Fruit fly (Drosophila melanogaster) whole organism, embryonic: ENCODE data around the gene dgrn.
A peak's percentile ranks its signal among the peaks of the same experiment; 100 is the strongest.

ENCODE experiments used
- ATbp ChIP-seq: fragments of 200-800 bp; sonication (Bioruptor generic); optimal IDR thresholded peaks from 2 replicates; lab custom pipeline; 2017; ENCODE audit warnings: missing biosample characterization, mild to moderate bottlenecking, missing genetic modification characterization, missing genetic modification reagents
- Bdp1 ChIP-seq: fragments of 200-800 bp; sonication (Bioruptor generic); optimal IDR thresholded peaks from 3 replicates; lab custom pipeline; 2016; ENCODE audit warnings: missing biosample characterization, missing genetic modification characterization
- CG10654 ChIP-seq: fragments of 200-800 bp; sonication (Bioruptor generic); optimal IDR thresholded peaks from 2 replicates; lab custom pipeline; 2016; ENCODE audit warnings: missing biosample characterization, missing genetic modification characterization
- CG12071 ChIP-seq: fragments of 200-800 bp; sonication (Bioruptor generic); optimal IDR thresholded peaks from 3 replicates; lab custom pipeline; 2018; ENCODE audit warnings: missing biosample characterization, mild to moderate bottlenecking, missing genetic modification characterization
- CG12236 ChIP-seq: fragments of 200-800 bp; sonication (Bioruptor generic); optimal IDR thresholded peaks from 2 replicates; lab custom pipeline; 2016; ENCODE audit warnings: missing biosample characterization, missing genetic modification characterization
- CG12942 ChIP-seq: fragments of 200-800 bp; sonication (Bioruptor generic); optimal IDR thresholded peaks from 3 replicates; lab custom pipeline; 2016; ENCODE audit warnings: missing biosample characterization, missing genetic modification characterization
- CG13624 ChIP-seq: fragments of 200-800 bp; sonication (Bioruptor generic); optimal IDR thresholded peaks from 2 replicates; lab custom pipeline; 2016; ENCODE audit warnings: missing biosample characterization, missing genetic modification characterization
- CG14667 ChIP-seq: fragments of 200-800 bp; sonication (Bioruptor generic); IDR thresholded peaks from 2 replicates; pipeline ENCODE4 v1.3.6; 2022; ENCODE audit warnings: missing biosample characterization, missing genetic modification characterization
- CG14710 ChIP-seq: fragments of 200-800 bp; sonication (Bioruptor generic); optimal IDR thresholded peaks from 3 replicates; lab custom pipeline; 2019; ENCODE audit warnings: missing biosample characterization, mild to moderate bottlenecking, missing genetic modification characterization, moderate library complexity
- CG14965 ChIP-seq: fragments of 200-800 bp; sonication (Bioruptor generic); optimal IDR thresholded peaks from 2 replicates; lab custom pipeline; 2016; ENCODE audit warnings: missing biosample characterization, missing genetic modification characterization, borderline replicate concordance
- CG1603 ChIP-seq: fragments of 200-800 bp; sonication (Bioruptor generic); optimal IDR thresholded peaks from 2 replicates; lab custom pipeline; 2019; ENCODE audit warnings: missing biosample characterization, mild to moderate bottlenecking, missing genetic modification characterization, moderate library complexity
- CG17328 ChIP-seq: fragments of 200-800 bp; sonication (Bioruptor generic); IDR thresholded peaks from 2 replicates; pipeline ENCODE4 v1.3.6; 2022; ENCODE audit warnings: missing biosample characterization, missing genetic modification characterization
- CG17568 ChIP-seq: fragments of 200-800 bp; sonication (Bioruptor generic); optimal IDR thresholded peaks from 2 replicates; lab custom pipeline; 2018; ENCODE audit warnings: missing biosample characterization, mild to moderate bottlenecking, missing genetic modification characterization, moderate library complexity
- CG18011 ChIP-seq: fragments of 200-800 bp; sonication (Bioruptor generic); optimal IDR thresholded peaks from 2 replicates; lab custom pipeline; 2017; ENCODE audit warnings: missing biosample characterization, missing genetic modification characterization, mild to moderate bottlenecking, moderate library complexity, missing genotype
- CG2116 ChIP-seq: fragments of 200-800 bp; sonication (Bioruptor generic); optimal IDR thresholded peaks from 3 replicates; lab custom pipeline; 2018; ENCODE audit warnings: missing biosample characterization, mild to moderate bottlenecking, missing genetic modification characterization
- CG2120 ChIP-seq: fragments of 200-800 bp; sonication (Bioruptor generic); optimal IDR thresholded peaks from 3 replicates; lab custom pipeline; 2016; ENCODE audit warnings: missing biosample characterization, missing genetic modification characterization
- CG4360 ChIP-seq: fragments of 200-800 bp; sonication (Bioruptor generic); IDR thresholded peaks from 2 replicates; pipeline ENCODE4 v1.3.6; 2022; ENCODE audit warnings: missing biosample characterization, missing genetic modification characterization
- CG4404 ChIP-seq: fragments of 200-800 bp; sonication (Bioruptor generic); IDR thresholded peaks from 2 replicates; pipeline ENCODE4 v1.3.6; 2022; ENCODE audit warnings: missing biosample characterization, missing genetic modification characterization
- CG5245 ChIP-seq: fragments of 200-800 bp; sonication (Bioruptor generic); optimal IDR thresholded peaks from 3 replicates; lab custom pipeline; 2016; ENCODE audit warnings: missing biosample characterization, missing genetic modification characterization
- CG6689 ChIP-seq: fragments of 200-800 bp; sonication (Bioruptor generic); IDR thresholded peaks from 2 replicates; pipeline ENCODE4 v1.3.6; 2022; ENCODE audit warnings: missing biosample characterization, missing genetic modification characterization
- CG9932 ChIP-seq: fragments of 200-800 bp; sonication (Bioruptor generic); IDR thresholded peaks from 2 replicates; pipeline ENCODE4 v1.3.6; 2022; ENCODE audit warnings: missing biosample characterization, missing genetic modification characterization
- CHES-1-like ChIP-seq: fragments of 200-800 bp; sonication (Bioruptor generic); optimal IDR thresholded peaks from 2 replicates; lab custom pipeline; 2016; ENCODE audit warnings: missing biosample characterization, missing genetic modification characterization
- CoRest ChIP-seq: fragments of 200-800 bp; sonication (Bioruptor generic); optimal IDR thresholded peaks from 3 replicates; lab custom pipeline; 2018; ENCODE audit warnings: missing biosample characterization, mild to moderate bottlenecking, missing genetic modification characterization, moderate library complexity
- CrebB ChIP-seq: fragments of 200-800 bp; sonication (Bioruptor generic); optimal IDR thresholded peaks from 3 replicates; lab custom pipeline; 2018; ENCODE audit warnings: missing biosample characterization, mild to moderate bottlenecking, missing genetic modification characterization
- Hr3 ChIP-seq: fragments of 200-800 bp; sonication (Bioruptor generic); optimal IDR thresholded peaks from 3 replicates; lab custom pipeline; 2016; ENCODE audit warnings: missing biosample characterization, missing genetic modification characterization
- MBD-R2 ChIP-seq: fragments of 200-800 bp; sonication (Bioruptor generic); IDR thresholded peaks from 2 replicates; pipeline ENCODE4 v1.3.6; 2022; ENCODE audit warnings: missing biosample characterization, missing genetic modification characterization
- Vsx1 ChIP-seq: fragments of 200-800 bp; sonication (Bioruptor generic); optimal IDR thresholded peaks from 2 replicates; lab custom pipeline; 2017; ENCODE audit warnings: missing biosample characterization, mild to moderate bottlenecking, missing genetic modification characterization, missing genetic modification reagents
- Xbp1 ChIP-seq: fragments of 200-800 bp; sonication (Bioruptor generic); optimal IDR thresholded peaks from 3 replicates; lab custom pipeline; 2016; ENCODE audit warnings: missing biosample characterization, mild to moderate bottlenecking, missing genetic modification characterization
- ab ChIP-seq: fragments of 200-800 bp; sonication (Bioruptor generic); optimal IDR thresholded peaks from 2 replicates; lab custom pipeline; 2016; ENCODE audit warnings: missing biosample characterization, missing genetic modification characterization
- caup ChIP-seq: fragments of 200-800 bp; sonication (Bioruptor generic); optimal IDR thresholded peaks from 3 replicates; lab custom pipeline; 2017; ENCODE audit warnings: missing biosample characterization, mild to moderate bottlenecking, missing genetic modification characterization, moderate library complexity; ENCODE audit not compliant: severe bottlenecking
- dan ChIP-seq: fragments of 200-800 bp; sonication (Bioruptor generic); IDR thresholded peaks from 2 replicates; pipeline ENCODE4 v1.3.6; 2022; ENCODE audit warnings: missing biosample characterization, missing genetic modification characterization
- dm ChIP-seq: fragments of 200-800 bp; sonication (Bioruptor generic); optimal IDR thresholded peaks from 3 replicates; lab custom pipeline; 2016; ENCODE audit warnings: missing biosample characterization, missing genetic modification characterization
- dmrt11E ChIP-seq: fragments of 200-800 bp; sonication (Bioruptor generic); optimal IDR thresholded peaks from 3 replicates; lab custom pipeline; 2018; ENCODE audit warnings: missing biosample characterization, mild to moderate bottlenecking, missing genetic modification characterization, moderate library complexity
- fd102C ChIP-seq: fragments of 200-800 bp; sonication (Bioruptor generic); optimal IDR thresholded peaks from 2 replicates; lab custom pipeline; 2018; ENCODE audit warnings: missing biosample characterization, mild to moderate bottlenecking, missing genetic modification characterization, moderate library complexity
- gce ChIP-seq: fragments of 200-800 bp; sonication (Bioruptor generic); IDR thresholded peaks from 3 replicates; pipeline ENCODE4 v1.3.6; 2022; ENCODE audit warnings: missing biosample characterization, missing genetic modification characterization
- gem ChIP-seq: fragments of 200-800 bp; sonication (Bioruptor generic); optimal IDR thresholded peaks from 2 replicates; lab custom pipeline; 2019; ENCODE audit warnings: missing biosample characterization, mild to moderate bottlenecking, missing genetic modification characterization, moderate library complexity
- gfzf ChIP-seq: fragments of 200-800 bp; sonication (Bioruptor generic); optimal IDR thresholded peaks from 2 replicates; lab custom pipeline; 2016; ENCODE audit warnings: missing biosample characterization, mild to moderate bottlenecking, missing genetic modification characterization, moderate library complexity
- hbn ChIP-seq: fragments of 200-800 bp; sonication (Bioruptor generic); IDR thresholded peaks from 2 replicates; pipeline ENCODE4 v1.3.6; 2022; ENCODE audit warnings: missing biosample characterization, missing genetic modification characterization; ENCODE audit not compliant: partially characterized antibody
- knrl ChIP-seq: fragments of 200-800 bp; sonication (Bioruptor generic); IDR thresholded peaks from 3 replicates; pipeline ENCODE4 v1.3.6; 2022; ENCODE audit warnings: missing biosample characterization, missing genetic modification characterization; ENCODE audit not compliant: partially characterized antibody
- lov ChIP-seq, 2 experiments: fragments of 200-800 bp in 1 of 2; fragments of >200 bp in 1 of 2; sonication (Bioruptor generic) in 1 of 2; IDR thresholded peaks in 1 of 2; optimal IDR thresholded peaks in 1 of 2; 2 replicates in 1 of 2; 3 replicates in 1 of 2; pipeline versions ENCODE4 v1.3.6 to Lab custom; 2017 to 2022; ENCODE audit warnings: missing biosample characterization in 1 of 2, missing genetic modification characterization in 1 of 2
- maf-S ChIP-seq: fragments of 200-800 bp; sonication (Bioruptor generic); optimal IDR thresholded peaks from 2 replicates; lab custom pipeline; 2016; ENCODE audit warnings: missing biosample characterization, missing genetic modification characterization
- mirr ChIP-seq: fragments of 200-800 bp; sonication (Bioruptor generic); optimal IDR thresholded peaks from 3 replicates; lab custom pipeline; 2018; ENCODE audit warnings: missing biosample characterization, mild to moderate bottlenecking, missing genetic modification characterization
- p53 ChIP-seq: fragments of 200-800 bp; sonication (Bioruptor generic); optimal IDR thresholded peaks from 2 replicates; lab custom pipeline; 2016; ENCODE audit warnings: missing biosample characterization, missing genetic modification characterization
- sd ChIP-seq: fragments of 200-800 bp; sonication (Bioruptor generic); optimal IDR thresholded peaks from 3 replicates; lab custom pipeline; 2018; ENCODE audit warnings: missing biosample characterization, mild to moderate bottlenecking, missing genetic modification characterization, moderate library complexity
- sisA ChIP-seq: fragments of 200-800 bp; sonication (Bioruptor generic); IDR thresholded peaks from 2 replicates; pipeline ENCODE4 v1.3.6; 2022; ENCODE audit warnings: missing biosample characterization, missing genetic modification characterization
- slou ChIP-seq: fragments of 200-800 bp; sonication (Bioruptor generic); optimal IDR thresholded peaks from 3 replicates; lab custom pipeline; 2016; ENCODE audit warnings: missing biosample characterization, missing genetic modification characterization
- tio ChIP-seq: fragments of 200-800 bp; sonication (Bioruptor generic); optimal IDR thresholded peaks from 2 replicates; lab custom pipeline; 2017; ENCODE audit warnings: missing biosample characterization, missing genetic modification characterization, inconsistent platforms
- vfl ChIP-seq: fragments of 200-800 bp; sonication (Bioruptor generic); optimal IDR thresholded peaks from 2 replicates; lab custom pipeline; 2016; ENCODE audit warnings: missing biosample characterization, missing genetic modification characterization
- wek ChIP-seq: fragments of 200-800 bp; sonication (Bioruptor generic); optimal IDR thresholded peaks from 3 replicates; lab custom pipeline; 2018; ENCODE audit warnings: missing biosample characterization, mild to moderate bottlenecking, missing genetic modification characterization, moderate library complexity
- zen2 ChIP-seq: fragments of 200-800 bp; sonication (Bioruptor generic); IDR thresholded peaks from 3 replicates; pipeline ENCODE4 v1.3.6; 2022; ENCODE audit warnings: missing biosample characterization, missing genetic modification characterization; ENCODE audit not compliant: partially characterized antibody

Gene dgrn

DNA sequence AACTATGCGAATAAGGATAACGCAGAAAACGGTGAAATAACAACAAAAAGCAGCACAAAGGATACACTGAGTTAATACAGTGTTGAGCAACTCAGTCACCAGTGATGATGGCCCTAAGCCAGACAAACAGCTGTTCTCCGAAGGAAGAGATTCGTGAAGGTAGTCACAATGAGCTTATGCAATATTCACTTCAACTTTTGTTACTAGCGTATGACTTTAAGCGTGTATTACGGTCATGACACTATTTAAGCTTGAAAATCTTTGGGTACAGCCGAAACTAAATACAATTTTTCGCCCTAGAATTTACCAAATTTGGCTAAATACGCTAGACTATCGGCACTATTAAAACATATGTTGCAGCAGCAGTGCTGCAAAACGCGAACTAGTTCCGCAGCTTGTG lies 31.8 kb downstream of the dgrn start, which contains the start of the genes disp and ECSIT (continued):
- TF ChIP-seq CG12071 (GFP tag; lab: Kevin White, UChicago) = no peak
- no peak for TF ChIP-seq gce
- no peak for TF ChIP-seq CG18011
- TF ChIP-seq CG17568 (GFP tag; lab: Kevin White, UChicago) = no peak
- TF ChIP-seq zen2 = no peak
- TF ChIP-seq vfl = peak; percentile 27
- TF ChIP-seq ATbp (GFP tag; lab: Kevin White, UChicago) = no peak
- TF ChIP-seq mirr = peak; percentile 15
- peak; percentile 39 for TF ChIP-seq hbn
- no peak for TF ChIP-seq p53 (GFP tag; lab: Kevin White, UChicago)
- no peak for TF ChIP-seq CG14965
- no peak for TF ChIP-seq CG14667 (GFP tag; lab: Robert Waterston, UW)
- TF ChIP-seq CG5245 (GFP tag; lab: Kevin White, UChicago) = no peak
- peak; percentile 64 for TF ChIP-seq dm
- peak; percentile 27 for TF ChIP-seq CHES-1-like (GFP tag; lab: Kevin White, UChicago)
- no peak for TF ChIP-seq CG12942
- peak; percentile 38 for TF ChIP-seq dmrt11E (tag; lab: Kevin White, UChicago)
- no peak for TF ChIP-seq lov (optimal IDR thresholded peaks at IDR 0.05; lab: Kevin White, UChicago)
- no peak for TF ChIP-seq lov (GFP tag; IDR thresholded peaks at IDR 0.05; lab: Robert Waterston, UW)
- peak; percentile 43 for TF ChIP-seq CG13624 (GFP tag; lab: Kevin White, UChicago)
- TF ChIP-seq sisA = no peak
- peak; percentile 67 for TF ChIP-seq CG2116 (GFP tag; lab: Kevin White, UChicago)
- TF ChIP-seq Xbp1 (GFP tag; lab: Kevin White, UChicago) = peak; percentile 33
- TF ChIP-seq ab = peak; percentile 3
- TF ChIP-seq CG17328 = no peak
- TF ChIP-seq CG4360 = peak; percentile 67
- no peak for TF ChIP-seq slou
- no peak for TF ChIP-seq wek (GFP tag; lab: Kevin White, UChicago)
- TF ChIP-seq CG2120 (GFP tag; lab: Kevin White, UChicago) = peak; percentile 59
- TF ChIP-seq Vsx1 (GFP tag; lab: Kevin White, UChicago) = no peak
- TF ChIP-seq Bdp1 = peak; percentile 19
- TF ChIP-seq CG4404 (GFP tag; lab: Robert Waterston, UW) = peak; percentile 42; the same call in 1 of the 2 replicates
- no peak for TF ChIP-seq CrebB (tag; lab: Kevin White, UChicago)
- peak; percentile 48; the same call in 1 of the 2 replicates for TF ChIP-seq CG6689 (GFP tag; lab: Robert Waterston, UW)
- no peak for TF ChIP-seq dan
- TF ChIP-seq gfzf (GFP tag; lab: Kevin White, UChicago) = peak; percentile 9
- TF ChIP-seq CoRest (tag; lab: Kevin White, UChicago) = peak; percentile 59
- TF ChIP-seq CG10654 (GFP tag; lab: Kevin White, UChicago) = peak; percentile 20
- TF ChIP-seq CG1603 (tag; lab: Kevin White, UChicago) = no peak
- peak; percentile 31 for TF ChIP-seq CG9932 (GFP tag; lab: Robert Waterston, UW)
- TF ChIP-seq tio (GFP tag; lab: Kevin White, UChicago) = no peak
- TF ChIP-seq sd (tag; lab: Kevin White, UChicago) = no peak
- TF ChIP-seq CG14710 = no peak
- peak; percentile 81 for TF ChIP-seq MBD-R2
- TF ChIP-seq gem (tag; lab: Kevin White, UChicago) = no peak
- TF ChIP-seq fd102C (GFP tag; lab: Kevin White, UChicago) = no peak
- TF ChIP-seq knrl (GFP tag; lab: Robert Waterston, UW) = peak; percentile 46; the same call in 1 of the 3 replicates
- peak; percentile 15 for TF ChIP-seq maf-S
- TF ChIP-seq CG12236 (GFP tag; lab: Kevin White, UChicago) = no peak
- no peak for TF ChIP-seq caup (GFP tag; lab: Kevin White, UChicago)
- TF ChIP-seq Hr3 (GFP tag; lab: Kevin White, UChicago) = peak; percentile 22
